Fruit fly (Drosophila melanogaster): ENCODE results near the gene CG31816.

The CG31816 gene

dm6 chr2L:16521345-16522285 is 20.7 kb upstream of the CG31816 start:
- TF ChIP-seq CG6276 (GFP tag; optimal IDR thresholded peaks at IDR 0.05), result peak; percentile 32
- peak; percentile 8 for TF ChIP-seq OdsH (GFP tag; optimal IDR thresholded peaks at IDR 0.05)
- peak; percentile 36 for TF ChIP-seq achi (GFP tag; optimal IDR thresholded peaks at IDR 0.05)
- peak; percentile 65 for TF ChIP-seq CG16779 (tag; optimal IDR thresholded peaks at IDR 0.05)
- TF ChIP-seq Ets96B (tag; optimal IDR thresholded peaks at IDR 0.05), result peak; percentile 38
- peak; percentile 57 for TF ChIP-seq CG10669 (GFP tag; optimal IDR thresholded peaks at IDR 0.05)
- peak; percentile 49 to 72 for TF ChIP-seq salr (GFP tag; optimal IDR thresholded peaks at IDR 0.05)
- TF ChIP-seq CG34406 (GFP tag; optimal IDR thresholded peaks at IDR 0.05), result peak; percentile 45
- peak; percentile 25 for TF ChIP-seq Eip93F (GFP tag; optimal IDR thresholded peaks at IDR 0.05)
- peak; percentile 65 for TF ChIP-seq spab (GFP tag; optimal IDR thresholded peaks at IDR 0.05)
- TF ChIP-seq dsx (GFP tag; optimal IDR thresholded peaks at IDR 0.05; ENCODE audit: poor library complexity, severe bottlenecking), result peak; percentile 43
- peak; percentile 48 for TF ChIP-seq CG6792 (GFP tag; optimal IDR thresholded peaks at IDR 0.05)
- no peak for TF ChIP-seq CG11294 (GFP tag; IDR thresholded peaks at IDR 0.05)
- TF ChIP-seq Hr39 (GFP tag; optimal IDR thresholded peaks at IDR 0.05), result no peak
- peak; percentile 58 for TF ChIP-seq fd59A (GFP tag; optimal IDR thresholded peaks at IDR 0.05)
- TF ChIP-seq Eip75B (GFP tag; optimal IDR thresholded peaks at IDR 0.05), result peak; percentile 56
- TF ChIP-seq CG6163 (GFP tag; IDR thresholded peaks at IDR 0.05), result peak; percentile 88
- peak; percentile 76; the same call in 2 of the 3 replicates for TF ChIP-seq eg (GFP tag; IDR thresholded peaks at IDR 0.05)
- TF ChIP-seq CG15336 (GFP tag; IDR thresholded peaks at IDR 0.05), result peak; percentile 61
- peak; percentile 37 for TF ChIP-seq Sox102F (GFP tag; optimal IDR thresholded peaks at IDR 0.05)
- peak; percentile 68 for TF ChIP-seq CG8119 (GFP tag; IDR thresholded peaks at IDR 0.05)
- peak; percentile 49 for TF ChIP-seq Eip78C (GFP tag)
- no peak for TF ChIP-seq acj6 (GFP tag; optimal IDR thresholded peaks at IDR 0.05)
- TF ChIP-seq CG11902 (GFP tag; optimal IDR thresholded peaks at IDR 0.05), result no peak
- no peak for TF ChIP-seq pdm3 (GFP tag; optimal IDR thresholded peaks at IDR 0.05)
- TF ChIP-seq fkh (GFP tag; optimal IDR thresholded peaks at IDR 0.05), result peak; percentile 100
- peak; percentile 29 for TF ChIP-seq CG8319 (GFP tag; optimal IDR thresholded peaks at IDR 0.05)
- no peak for TF ChIP-seq CG10631 (GFP tag; optimal IDR thresholded peaks at IDR 0.05)
- peak; percentile 39 for TF ChIP-seq Gug (GFP tag; IDR thresholded peaks at IDR 0.05)
- peak; percentile 11 for TF ChIP-seq esn (GFP tag; optimal IDR thresholded peaks at IDR 0.05)
- peak; percentile 84 for TF ChIP-seq Lpt (GFP tag; optimal IDR thresholded peaks at IDR 0.05)
- peak; percentile 43 for TF ChIP-seq dac (GFP tag; optimal IDR thresholded peaks at IDR 0.05)
- TF ChIP-seq fd85E (GFP tag; optimal IDR thresholded peaks at IDR 0.05), result peak; percentile 50
- peak; percentile 24 for TF ChIP-seq Met (GFP tag; optimal IDR thresholded peaks at IDR 0.05)
- TF ChIP-seq svp (GFP tag), result peak; percentile 73
- peak; percentile 57 for TF ChIP-seq net (GFP tag; optimal IDR thresholded peaks at IDR 0.05)
- no peak for TF ChIP-seq Smox (GFP tag; optimal IDR thresholded peaks at IDR 0.05)
- TF ChIP-seq CG6808 (GFP tag; optimal IDR thresholded peaks at IDR 0.05), result peak; percentile 78
- peak; percentile 71 for TF ChIP-seq vri (GFP tag; optimal IDR thresholded peaks at IDR 0.05)
- TF ChIP-seq CG4318 (GFP tag; optimal IDR thresholded peaks at IDR 0.05), result peak; percentile 66
- peak; percentile 13 for TF ChIP-seq CG7368 (GFP tag; optimal IDR thresholded peaks at IDR 0.05)
- TF ChIP-seq lz (GFP tag; optimal IDR thresholded peaks at IDR 0.05), result no peak
- TF ChIP-seq CG6854 (GFP tag; optimal IDR thresholded peaks at IDR 0.05), result peak; percentile 83
- TF ChIP-seq ss (GFP tag; optimal IDR thresholded peaks at IDR 0.05), result peak; percentile 90 to 95
- peak; percentile 84 for TF ChIP-seq CG1621 (tag; optimal IDR thresholded peaks at IDR 0.05)
- TF ChIP-seq Ets21C (GFP tag; optimal IDR thresholded peaks at IDR 0.05), result no peak
- TF ChIP-seq CG9139 (GFP tag; optimal IDR thresholded peaks at IDR 0.05), result peak; percentile 73
- TF ChIP-seq CG8632 (GFP tag; optimal IDR thresholded peaks at IDR 0.05), result peak; percentile 52
- TF ChIP-seq Blimp-1 (GFP tag; optimal IDR thresholded peaks at IDR 0.05), result peak; percentile 17
- TF ChIP-seq Sox14 (GFP tag; optimal IDR thresholded peaks at IDR 0.05), result peak; percentile 63
